Worm (Caenorhabditis elegans) whole organism, early embryonic: ENCODE measurements around the gene dlat-2.

Source experiments
- B0310.2 ChIP-seq: sonication (generic microtip); optimal IDR thresholded peaks from 2 replicates; lab custom pipeline; 2016; ENCODE audit warnings: mild to moderate bottlenecking, missing genetic modification characterization, missing compliant biosample characterization
- F13C5.2 ChIP-seq: sonication (generic microtip); optimal IDR thresholded peaks from 2 replicates; lab custom pipeline; 2017; ENCODE audit warnings: mild to moderate bottlenecking, missing genetic modification characterization, inconsistent platforms, missing compliant biosample characterization
- aly-1 ChIP-seq: sonication (generic microtip); optimal IDR thresholded peaks from 2 replicates; lab custom pipeline; 2016; ENCODE audit warnings: missing genetic modification characterization, missing compliant biosample characterization
- ama-1 ChIP-seq: fragments of 150-350 bp; optimal IDR thresholded peaks from 2 replicates; lab custom pipeline; 2014
- ceh-13 ChIP-seq: fragments of 200-800 bp; sonication (Bioruptor generic); optimal IDR thresholded peaks from 2 replicates; lab custom pipeline; 2018; ENCODE audit warnings: mild to moderate bottlenecking, missing genetic modification characterization, missing compliant biosample characterization
- ceh-36 ChIP-seq: sonication (generic microtip); optimal IDR thresholded peaks from 2 replicates; lab custom pipeline; 2016; ENCODE audit warnings: missing genetic modification characterization, inconsistent platforms, missing compliant biosample characterization
- ets-7 ChIP-seq: sonication (generic microtip); optimal IDR thresholded peaks from 2 replicates; lab custom pipeline; 2016; ENCODE audit warnings: missing genotype, missing genetic modification characterization, missing compliant biosample characterization
- flt-1 ChIP-seq: fragments of 200-800 bp; sonication (Bioruptor generic); IDR thresholded peaks from 2 replicates; pipeline ENCODE4 v1.3.6; 2022; ENCODE audit warnings: missing genetic modification characterization, missing compliant biosample characterization
- hmbx-1 ChIP-seq: sonication (generic microtip); optimal IDR thresholded peaks from 2 replicates; lab custom pipeline; 2016; ENCODE audit warnings: mild to moderate bottlenecking, missing genetic modification characterization, missing compliant biosample characterization
- hmg-4 ChIP-seq: fragments of 200-800 bp; sonication (Bioruptor generic); optimal IDR thresholded peaks from 2 replicates; lab custom pipeline; 2018; ENCODE audit warnings: mild to moderate bottlenecking, missing genetic modification characterization, missing compliant biosample characterization
- hnd-1 ChIP-seq: sonication (generic microtip); optimal IDR thresholded peaks from 2 replicates; lab custom pipeline; 2016; ENCODE audit warnings: missing genetic modification characterization, missing compliant biosample characterization
- pes-1 ChIP-seq: fragments of 200-800 bp; sonication (Bioruptor generic); IDR thresholded peaks from 2 replicates; pipeline ENCODE4 v1.3.6; 2022; ENCODE audit warnings: missing genetic modification reagents, missing genetic modification characterization, missing compliant biosample characterization
- scrt-1 ChIP-seq: fragments of 200-800 bp; sonication (Bioruptor generic); IDR thresholded peaks from 2 replicates; pipeline ENCODE4 v1.3.6; 2022; ENCODE audit warnings: missing genetic modification characterization, missing compliant biosample characterization
- sea-1 ChIP-seq: fragments of 200-800 bp; sonication (Bioruptor generic); conservative IDR thresholded peaks from 2 replicates; pipeline ENCODE4 v1.3.6; 2022; ENCODE audit warnings: missing genetic modification characterization, missing compliant biosample characterization
- tbx-11 ChIP-seq: fragments of 200-800 bp; sonication (Bioruptor generic); IDR thresholded peaks from 2 replicates; pipeline ENCODE4 v1.3.6; 2022; ENCODE audit warnings: missing genetic modification characterization, missing compliant biosample characterization
- tbx-37 ChIP-seq: fragments of 200-800 bp; sonication (Bioruptor generic); conservative IDR thresholded peaks from 2 replicates; pipeline ENCODE4 v1.3.6; 2022; ENCODE audit warnings: missing genetic modification reagents, missing genetic modification characterization, missing compliant biosample characterization
- tra-4 ChIP-seq: sonication (generic microtip); optimal IDR thresholded peaks from 2 replicates; lab custom pipeline; 2017; ENCODE audit warnings: missing genetic modification characterization, missing compliant biosample characterization

dlat-2 gene

DNA sequence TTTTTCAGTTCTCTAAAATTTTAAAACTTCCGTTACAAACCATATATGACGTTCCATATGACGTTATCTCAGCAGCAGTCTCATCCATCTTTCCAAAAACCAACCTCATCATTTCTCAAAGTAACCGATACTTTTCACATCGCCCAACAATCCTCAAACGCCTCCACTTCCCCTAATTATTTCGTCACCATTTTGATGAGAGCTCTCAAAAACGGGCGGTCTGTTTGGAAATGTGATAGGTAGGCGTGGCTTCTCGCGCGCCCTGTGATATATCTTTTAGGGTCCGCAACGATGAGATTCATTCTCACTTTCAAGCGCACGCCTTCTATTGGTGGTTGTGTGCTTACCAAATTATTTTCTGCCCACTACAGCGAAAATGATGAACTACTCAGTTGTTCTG lies 12.1 kb upstream of the dlat-2 start, which contains the start of gene trh-1:
trh-1 (plus strand) TSS at position 301 of the 400 bp plus-strand sequence.
- no peak for TF ChIP-seq tra-4 (tag; lab: Kevin White, UChicago)
- TF ChIP-seq hmbx-1: no peak
- no peak for TF ChIP-seq ceh-36
- TF ChIP-seq hnd-1 (tag; lab: Kevin White, UChicago): no peak
- TF ChIP-seq F13C5.2 (tag; lab: Kevin White, UChicago): no peak
- TF ChIP-seq pes-1 (GFP tag; lab: Robert Waterston, UW): no peak
- no peak for TF ChIP-seq tbx-11
- no peak for TF ChIP-seq tbx-37 (GFP tag; lab: Robert Waterston, UW)
- no peak for TF ChIP-seq aly-1 (tag; lab: Kevin White, UChicago)

DNA sequence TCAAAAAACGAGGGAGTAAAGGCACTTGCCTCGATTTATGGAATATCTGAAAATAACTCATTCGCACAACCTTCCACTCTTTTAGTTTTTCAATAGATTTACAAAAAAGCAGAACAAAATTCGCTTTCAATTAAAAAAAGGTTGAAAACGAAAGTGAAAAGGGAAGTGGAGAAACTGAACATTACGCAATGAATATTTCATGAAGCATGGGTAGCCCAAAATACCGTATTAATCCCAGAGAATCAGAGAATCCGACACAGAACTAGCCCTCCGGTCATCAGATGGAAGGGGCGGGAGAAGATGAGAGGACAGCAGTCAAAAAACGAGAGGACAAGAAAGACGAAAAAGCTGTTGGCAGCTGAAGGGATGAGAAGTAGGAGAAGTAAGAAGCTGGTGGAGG lies 9.0 kb upstream of the dlat-2 start, which contains the start of gene C30H6.5:
C30H6.5 (plus strand) TSS at position 301 of the 400 bp plus-strand sequence.
- TF ChIP-seq F13C5.2 (tag; lab: Kevin White, UChicago) (no peak), ets-7 (tag; lab: Kevin White, UChicago) (no peak), tbx-11 (no peak), B0310.2 (tag; lab: Kevin White, UChicago) (no peak), hmbx-1 (no peak), aly-1 (tag; lab: Kevin White, UChicago) (no peak), ama-1 (lab: Kevin White, UChicago) (no peak), hnd-1 (tag; lab: Kevin White, UChicago) (no peak), hmg-4 (GFP tag; lab: Kevin White, UChicago) (no peak), scrt-1 (GFP tag; lab: Robert Waterston, UW) (no peak), tbx-37 (GFP tag; lab: Robert Waterston, UW) (no peak), tra-4 (tag; lab: Kevin White, UChicago) (no peak), ceh-36 (no peak), pes-1 (GFP tag; lab: Robert Waterston, UW) (no peak), sea-1 (GFP tag; lab: Robert Waterston, UW) (no peak), ceh-13 (GFP tag; lab: Kevin White, UChicago) (no peak), flt-1 (GFP tag; lab: Robert Waterston, UW) (no peak)

DNA sequence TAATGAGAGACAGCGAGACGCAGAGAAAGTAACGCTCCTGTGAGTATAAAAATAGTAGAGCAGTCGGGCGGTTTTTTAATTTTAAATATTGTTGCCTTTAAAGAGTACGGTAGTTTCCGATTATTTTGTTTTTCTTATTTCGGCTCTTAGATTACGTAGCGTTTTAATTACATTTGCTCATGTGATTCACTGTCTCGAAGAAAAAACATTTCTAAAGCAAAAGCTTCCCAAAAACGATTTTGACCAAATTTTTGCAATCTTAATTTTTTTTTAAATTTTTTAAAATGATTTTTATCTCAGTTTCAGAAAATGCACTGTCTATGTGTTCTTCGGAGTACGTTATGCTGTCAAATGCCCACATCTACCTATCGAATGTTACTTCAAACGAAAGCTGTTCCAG lies 4.3 kb upstream of the dlat-2 start, which contains the start of gene haf-1:
haf-1 (plus strand) TSS at position 301 of the 400 bp plus-strand sequence.
- no peak for TF ChIP-seq hmg-4 (GFP tag; lab: Kevin White, UChicago)
- TF ChIP-seq F13C5.2 (tag; lab: Kevin White, UChicago): no peak
- TF ChIP-seq tbx-11: no peak
- TF ChIP-seq ets-7 (tag; lab: Kevin White, UChicago): no peak
- no peak for TF ChIP-seq flt-1 (GFP tag; lab: Robert Waterston, UW)
- no peak for TF ChIP-seq tbx-37 (GFP tag; lab: Robert Waterston, UW)

DNA sequence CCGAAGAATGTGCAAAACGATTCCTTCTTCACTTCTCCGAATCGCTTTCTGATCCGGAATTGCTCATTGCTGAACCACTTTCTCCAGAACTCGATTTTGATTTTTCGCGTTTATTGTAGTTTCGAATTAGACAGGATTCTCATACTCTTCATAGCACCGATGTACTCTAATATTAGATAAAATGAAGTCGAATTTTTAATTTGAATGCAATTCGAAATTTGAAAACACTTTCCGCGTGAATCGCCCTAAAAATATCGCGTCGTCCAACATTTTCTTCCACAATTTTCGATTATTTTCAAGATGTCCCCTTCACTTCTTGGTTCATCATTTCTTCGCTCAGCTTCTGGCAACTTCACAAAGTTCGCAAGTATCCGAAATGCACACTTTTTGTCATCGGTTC lies 1.6 kb downstream of the dlat-2 start, which contains the start of gene C30H6.8:
C30H6.8 (plus strand) TSS at position 301 of the 400 bp plus-strand sequence.
- TF ChIP-seq hmbx-1: no peak
- no peak for TF ChIP-seq B0310.2 (tag; lab: Kevin White, UChicago)
- no peak for TF ChIP-seq ceh-13 (GFP tag; lab: Kevin White, UChicago)
- TF ChIP-seq hmg-4 (GFP tag; lab: Kevin White, UChicago): no peak
- TF ChIP-seq sea-1 (GFP tag; lab: Robert Waterston, UW): no peak
- TF ChIP-seq scrt-1 (GFP tag; lab: Robert Waterston, UW): no peak
- TF ChIP-seq tbx-37 (GFP tag; lab: Robert Waterston, UW): no peak
- no peak for TF ChIP-seq ama-1 (lab: Kevin White, UChicago)
- TF ChIP-seq tbx-11: no peak
- no peak for TF ChIP-seq hnd-1 (tag; lab: Kevin White, UChicago)
- no peak for TF ChIP-seq tra-4 (tag; lab: Kevin White, UChicago)
- TF ChIP-seq ets-7 (tag; lab: Kevin White, UChicago): no peak

DNA sequence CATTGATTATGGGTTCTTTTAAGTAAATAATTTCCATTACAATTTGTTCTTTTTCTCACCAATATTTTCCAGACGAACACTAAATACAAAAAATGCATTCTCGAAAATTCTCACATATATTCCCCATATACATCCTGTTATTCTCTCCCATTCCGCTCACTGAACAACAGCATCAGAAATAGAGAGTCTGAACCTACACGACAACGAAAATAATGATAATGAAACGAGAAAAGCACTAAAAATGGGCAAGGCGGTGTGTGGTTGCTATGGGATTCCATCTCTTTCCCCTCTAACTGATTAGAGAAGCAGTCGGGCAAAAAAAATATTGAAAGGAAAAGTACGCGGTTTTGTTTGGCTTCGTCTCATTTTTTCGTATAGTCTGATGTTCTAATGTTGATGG lies 2.6 kb downstream of the dlat-2 start, which contains the start of gene C30H6.12:
C30H6.12 (plus strand) TSS at position 301 of the 400 bp plus-strand sequence.
- TF ChIP-seq hmg-4 (GFP tag; lab: Kevin White, UChicago) (no peak), F13C5.2 (tag; lab: Kevin White, UChicago) (no peak), hnd-1 (tag; lab: Kevin White, UChicago) (no peak), tra-4 (tag; lab: Kevin White, UChicago) (no peak), tbx-11 (no peak), flt-1 (GFP tag; lab: Robert Waterston, UW) (no peak), ceh-36 (no peak), scrt-1 (GFP tag; lab: Robert Waterston, UW) (no peak), ceh-13 (GFP tag; lab: Kevin White, UChicago) (no peak), aly-1 (tag; lab: Kevin White, UChicago) (no peak), B0310.2 (tag; lab: Kevin White, UChicago) (no peak), ama-1 (lab: Kevin White, UChicago) (no peak), pes-1 (GFP tag; lab: Robert Waterston, UW) (no peak)

DNA sequence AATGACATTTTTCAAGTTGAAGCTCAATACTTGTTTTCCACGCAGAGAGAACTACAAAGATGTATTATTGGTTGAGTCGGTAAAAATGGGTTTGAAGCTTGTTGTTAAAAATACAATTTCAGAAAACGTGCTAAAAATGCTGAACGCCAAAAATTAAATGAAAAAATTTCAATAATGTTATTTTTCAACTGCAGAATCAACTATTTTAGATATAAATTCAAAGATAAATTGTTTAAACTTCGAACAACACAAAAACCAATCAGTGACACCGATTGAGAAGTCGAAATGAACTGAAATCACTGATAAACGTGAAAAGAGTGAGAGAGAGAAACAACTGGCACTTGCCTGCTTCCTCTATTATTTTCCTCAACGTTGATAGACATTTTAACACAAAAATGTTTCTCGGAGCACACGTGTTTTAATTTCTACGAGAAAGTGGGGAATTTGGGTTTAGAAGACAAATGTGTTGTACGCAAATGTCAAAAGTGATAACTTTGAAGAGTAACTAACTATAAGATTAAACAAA lies 7.1 kb downstream of the dlat-2 start, which contains the start of gene T02D1.8:
T02D1.8 (minus strand) TSS at position 51 of the 526 bp plus-strand sequence.
- TF ChIP-seq ets-7 (tag; lab: Kevin White, UChicago): no peak
- no peak for TF ChIP-seq sea-1 (GFP tag; lab: Robert Waterston, UW)
- TF ChIP-seq ceh-36: no peak
- TF ChIP-seq ama-1 (lab: Kevin White, UChicago): no peak
- TF ChIP-seq scrt-1 (GFP tag; lab: Robert Waterston, UW): no peak
- TF ChIP-seq F13C5.2 (tag; lab: Kevin White, UChicago): no peak
- TF ChIP-seq tra-4 (tag; lab: Kevin White, UChicago): no peak
- TF ChIP-seq B0310.2 (tag; lab: Kevin White, UChicago): no peak
- TF ChIP-seq tbx-37 (GFP tag; lab: Robert Waterston, UW): no peak
- TF ChIP-seq hnd-1 (tag; lab: Kevin White, UChicago): no peak
- TF ChIP-seq tbx-11: no peak
- TF ChIP-seq hmg-4 (GFP tag; lab: Kevin White, UChicago): no peak
- no peak for TF ChIP-seq flt-1 (GFP tag; lab: Robert Waterston, UW)
- no peak for TF ChIP-seq ceh-13 (GFP tag; lab: Kevin White, UChicago)
- TF ChIP-seq hmbx-1: no peak
- TF ChIP-seq aly-1 (tag; lab: Kevin White, UChicago): no peak
- TF ChIP-seq pes-1 (GFP tag; lab: Robert Waterston, UW): no peak
